Worm (Caenorhabditis elegans): ENCODE measurements around the gene D1086.3.

- TF ChIP-seq tbx-2 (tag; optimal IDR thresholded peaks at IDR 0.05) (no peak), lir-3 (tag; optimal IDR thresholded peaks at IDR 0.05; ENCODE audit: poor library complexity) (no peak), jun-1 (tag; optimal IDR thresholded peaks at IDR 0.05) (no peak), ceh-82 (tag; optimal IDR thresholded peaks at IDR 0.05) (no peak), ama-1 (optimal IDR thresholded peaks at IDR 0.05) (no peak), lsy-2 (tag; optimal IDR thresholded peaks at IDR 0.05) (no peak), mdl-1 (tag; optimal IDR thresholded peaks at IDR 0.05) (no peak), C04F5.9 (tag; optimal IDR thresholded peaks at IDR 0.05) (no peak)
These were observed 24.7 kb upstream of the D1086.3 start, which contains the start of gene D1086.17 for ce11 chrV:14067816-14068296.
